Fruit fly (Drosophila melanogaster): ENCODE measurements around the gene CG2444.

CG2444 gene

DNA sequence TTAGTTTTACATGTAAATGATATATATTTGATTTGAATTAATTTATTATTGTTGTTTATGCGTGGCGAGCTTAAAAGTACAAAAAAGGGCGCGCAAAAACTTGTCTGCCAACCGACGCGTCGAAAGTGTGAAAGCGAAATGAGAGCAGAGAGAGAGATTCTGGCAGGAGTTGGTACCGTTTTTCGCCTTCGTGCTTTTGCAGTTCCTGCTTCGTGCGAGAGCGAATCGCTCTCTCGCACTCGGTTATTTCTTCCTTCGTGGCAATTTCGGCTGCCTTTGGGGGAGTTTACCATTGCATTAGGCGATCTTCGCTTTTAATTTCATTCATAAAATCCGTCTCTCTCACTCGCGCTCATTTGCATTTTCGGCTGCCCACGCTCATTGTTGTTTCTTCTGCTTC is 23.9 kb upstream of the CG2444 start, which contains the start of gene inaF-D:
TSS of gene inaF-D (minus strand) at position 101 of the 400 bp plus-strand sequence.
- TF ChIP-seq spab (GFP tag; optimal IDR thresholded peaks at IDR 0.05): no peak
- no peak for TF ChIP-seq Hr38 (GFP tag; optimal IDR thresholded peaks at IDR 0.05)
- TF ChIP-seq CG8632 (GFP tag; optimal IDR thresholded peaks at IDR 0.05): no peak
- TF ChIP-seq CG9139 (GFP tag; optimal IDR thresholded peaks at IDR 0.05): no peak
- no peak for TF ChIP-seq CG10669 (GFP tag; optimal IDR thresholded peaks at IDR 0.05)
- no peak for TF ChIP-seq CG15336 (GFP tag; IDR thresholded peaks at IDR 0.05)
- no peak for TF ChIP-seq dac (GFP tag; optimal IDR thresholded peaks at IDR 0.05)
- no peak for TF ChIP-seq CG11294 (GFP tag; IDR thresholded peaks at IDR 0.05)
- TF ChIP-seq pdm3 (GFP tag; optimal IDR thresholded peaks at IDR 0.05): no peak
- no peak for TF ChIP-seq CG3919 (GFP tag; optimal IDR thresholded peaks at IDR 0.05)
- no peak for TF ChIP-seq CG4318 (GFP tag; optimal IDR thresholded peaks at IDR 0.05)
- TF ChIP-seq Ets96B (tag; optimal IDR thresholded peaks at IDR 0.05): no peak
- TF ChIP-seq CG6276 (GFP tag; optimal IDR thresholded peaks at IDR 0.05): no peak
- TF ChIP-seq OdsH (GFP tag; optimal IDR thresholded peaks at IDR 0.05): no peak

DNA sequence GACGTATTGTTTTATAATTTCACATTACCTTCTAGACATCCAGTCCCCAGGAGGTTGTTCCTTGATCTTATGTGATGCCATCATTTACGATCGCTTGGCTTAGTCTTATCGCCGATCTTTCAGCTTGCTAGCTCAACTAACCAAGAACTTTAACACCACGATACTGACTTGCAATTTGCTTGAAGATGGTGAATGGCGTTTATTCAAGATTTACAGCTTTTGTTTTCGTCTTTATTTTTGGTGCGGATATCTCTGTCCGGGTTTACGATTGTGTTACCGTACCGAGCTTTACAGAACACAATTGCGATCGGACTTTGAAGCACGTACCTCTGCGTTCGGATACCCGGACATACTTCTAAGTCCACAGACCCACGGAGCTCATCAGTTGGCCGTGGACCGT is 18.8 kb upstream of the CG2444 start, which contains the start of gene CG15221:
TSS of gene CG15221 (plus strand) at position 301 of the 400 bp plus-strand sequence.
- no peak for TF ChIP-seq achi (GFP tag; optimal IDR thresholded peaks at IDR 0.05)
- no peak for TF ChIP-seq CG8119 (GFP tag; IDR thresholded peaks at IDR 0.05)
- TF ChIP-seq ss (GFP tag; optimal IDR thresholded peaks at IDR 0.05): no peak

DNA sequence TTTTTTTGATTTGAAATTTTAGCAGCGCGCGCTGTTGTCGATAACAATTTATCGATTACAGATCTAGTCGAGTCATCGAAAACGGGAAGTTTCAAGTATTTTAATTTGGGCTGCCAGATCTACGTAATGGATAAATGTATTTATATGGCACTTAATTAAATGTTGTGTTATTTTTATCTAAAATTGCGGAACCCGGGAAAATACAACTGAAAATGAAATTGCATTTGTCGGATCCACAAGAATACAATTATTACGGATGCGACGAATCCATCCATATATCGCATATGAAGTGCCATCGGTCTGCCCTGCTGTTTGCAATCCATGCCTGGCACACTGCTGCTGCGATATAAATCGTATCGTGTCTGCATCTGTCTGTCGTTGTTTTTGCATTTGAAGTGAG is 15.0 kb upstream of the CG2444 start, which contains the start of gene Tango10:
TSS of gene Tango10 (plus strand) at position 108 of the 400 bp plus-strand sequence.
- TF ChIP-seq Met (GFP tag; optimal IDR thresholded peaks at IDR 0.05) (no peak), topi (GFP tag; optimal IDR thresholded peaks at IDR 0.05) (peak; percentile 60), vri (GFP tag; optimal IDR thresholded peaks at IDR 0.05) (no peak), Hr38 (GFP tag; optimal IDR thresholded peaks at IDR 0.05) (no peak), CG9139 (GFP tag; optimal IDR thresholded peaks at IDR 0.05) (no peak), dac (GFP tag; optimal IDR thresholded peaks at IDR 0.05) (no peak), salr (GFP tag; optimal IDR thresholded peaks at IDR 0.05) (no peak), CG10631 (GFP tag; optimal IDR thresholded peaks at IDR 0.05) (peak; percentile 74), CG8319 (GFP tag; optimal IDR thresholded peaks at IDR 0.05) (no peak), CG6808 (GFP tag; optimal IDR thresholded peaks at IDR 0.05) (no peak), CG11902 (GFP tag; optimal IDR thresholded peaks at IDR 0.05) (peak; percentile 47), Eip78C (GFP tag) (peak; percentile 41), net (GFP tag; optimal IDR thresholded peaks at IDR 0.05) (no peak), eg (GFP tag; IDR thresholded peaks at IDR 0.05) (peak; percentile 47), Hr39 (GFP tag; optimal IDR thresholded peaks at IDR 0.05) (peak; percentile 71), CG6163 (GFP tag; IDR thresholded peaks at IDR 0.05) (peak; percentile 39; the same call in 1 of the 3 replicates), CG4318 (GFP tag; optimal IDR thresholded peaks at IDR 0.05) (no peak), Gug (GFP tag; IDR thresholded peaks at IDR 0.05) (no peak), CG3032 (tag; optimal IDR thresholded peaks at IDR 0.05) (peak; percentile 34), Eip75B (GFP tag; optimal IDR thresholded peaks at IDR 0.05) (peak; percentile 27), Smox (GFP tag; optimal IDR thresholded peaks at IDR 0.05) (no peak), cyc (GFP tag; optimal IDR thresholded peaks at IDR 0.05) (peak; percentile 52), CG8632 (GFP tag; optimal IDR thresholded peaks at IDR 0.05) (no peak), CG32006 (GFP tag; optimal IDR thresholded peaks at IDR 0.05) (no peak), Sox102F (GFP tag; optimal IDR thresholded peaks at IDR 0.05) (no peak), fkh (GFP tag; optimal IDR thresholded peaks at IDR 0.05) (no peak), Blimp-1 (GFP tag; optimal IDR thresholded peaks at IDR 0.05) (no peak), CG3919 (GFP tag; optimal IDR thresholded peaks at IDR 0.05) (peak; percentile 55), ss (GFP tag; optimal IDR thresholded peaks at IDR 0.05) (no peak), CG34406 (GFP tag; optimal IDR thresholded peaks at IDR 0.05) (no peak), dsx (GFP tag; optimal IDR thresholded peaks at IDR 0.05; ENCODE audit: poor library complexity, severe bottlenecking) (no peak), svp (GFP tag) (no peak), CG7368 (GFP tag; optimal IDR thresholded peaks at IDR 0.05) (peak; percentile 56), CG10669 (GFP tag; optimal IDR thresholded peaks at IDR 0.05) (no peak), Eip93F (GFP tag; optimal IDR thresholded peaks at IDR 0.05) (no peak), CG1621 (tag; optimal IDR thresholded peaks at IDR 0.05) (no peak), Ets96B (tag; optimal IDR thresholded peaks at IDR 0.05) (peak; percentile 32), fd59A (GFP tag; optimal IDR thresholded peaks at IDR 0.05) (no peak), spab (GFP tag; optimal IDR thresholded peaks at IDR 0.05) (no peak), CG6276 (GFP tag; optimal IDR thresholded peaks at IDR 0.05) (no peak), lz (GFP tag; optimal IDR thresholded peaks at IDR 0.05) (peak; percentile 37), CG15336 (GFP tag; IDR thresholded peaks at IDR 0.05) (no peak)
